Fruit fly (Drosophila melanogaster): ENCODE results near the gene CG10802.
A peak's percentile ranks its signal among the peaks of the same experiment; 100 is the strongest.

Gene CG10802

dm6 chrX:3476009-3476408 is 6.8 kb upstream of the CG10802 start:
- no peak for TF ChIP-seq N (GFP tag; optimal IDR thresholded peaks at IDR 0.05)
- peak; percentile 49 for TF ChIP-seq ey (GFP tag; optimal IDR thresholded peaks at IDR 0.05)
- peak; percentile 49 for TF ChIP-seq HLH106 (tag; optimal IDR thresholded peaks at IDR 0.05)
- TF ChIP-seq sage (GFP tag; optimal IDR thresholded peaks at IDR 0.05), result peak; percentile 23
- TF ChIP-seq Dfd (GFP tag; optimal IDR thresholded peaks at IDR 0.05), result no peak
- TF ChIP-seq Hnf4 (GFP tag; optimal IDR thresholded peaks at IDR 0.05), result peak; percentile 56
- TF ChIP-seq Vsx2 (GFP tag; optimal IDR thresholded peaks at IDR 0.05; ENCODE audit: partially characterized antibody), result no peak
- TF ChIP-seq tai (GFP tag; optimal IDR thresholded peaks at IDR 0.05), result no peak
- TF ChIP-seq br (GFP tag; optimal IDR thresholded peaks at IDR 0.05), result peak; percentile 31
- peak in 1 of 2 experiments; percentile 69 for TF ChIP-seq foxo (GFP tag; optimal IDR thresholded peaks at IDR 0.05)
- TF ChIP-seq Hr78 (GFP tag; optimal IDR thresholded peaks at IDR 0.05), result no peak
- peak; percentile 63 for TF ChIP-seq Sp1 (GFP tag; optimal IDR thresholded peaks at IDR 0.05)
- no peak for TF ChIP-seq GATAd (GFP tag; optimal IDR thresholded peaks at IDR 0.05)
- no peak for TF ChIP-seq dl (GFP tag; optimal IDR thresholded peaks at IDR 0.05; ENCODE audit: insufficient read depth in 1 of 2, partially characterized antibody in 2 of 2)
- TF ChIP-seq psq (GFP tag; optimal IDR thresholded peaks at IDR 0.05), result peak; percentile 25
- peak; percentile 57 for TF ChIP-seq fru (GFP tag; optimal IDR thresholded peaks at IDR 0.05)
- no peak for TF ChIP-seq Rel (GFP tag; optimal IDR thresholded peaks at IDR 0.05)
- TF ChIP-seq Rel (tag; optimal IDR thresholded peaks at IDR 0.05), result no peak
- no peak for TF ChIP-seq CrebA (GFP tag; optimal IDR thresholded peaks at IDR 0.05; ENCODE audit: borderline replicate concordance)
- TF ChIP-seq CG9705 (GFP tag; optimal IDR thresholded peaks at IDR 0.05), result no peak
- TF ChIP-seq dmrt93B (GFP tag; optimal IDR thresholded peaks at IDR 0.05), result peak; percentile 22
- no peak for TF ChIP-seq jim (GFP tag; optimal IDR thresholded peaks at IDR 0.05)
- TF ChIP-seq woc (GFP tag; optimal IDR thresholded peaks at IDR 0.05), result peak; percentile 31
- peak; percentile 55 for TF ChIP-seq rgr (GFP tag; optimal IDR thresholded peaks at IDR 0.05)
- TF ChIP-seq pan (optimal IDR thresholded peaks at IDR 0.05), result no peak
- TF ChIP-seq OdsH (GFP tag; optimal IDR thresholded peaks at IDR 0.05), result peak; percentile 27
- no peak for TF ChIP-seq Jra (GFP tag; optimal IDR thresholded peaks at IDR 0.05)
- TF ChIP-seq Mio (GFP tag; optimal IDR thresholded peaks at IDR 0.05), result no peak
- TF ChIP-seq brk (GFP tag; optimal IDR thresholded peaks at IDR 0.05), result no peak
- no peak for TF ChIP-seq Myc (optimal IDR thresholded peaks at IDR 0.05)
- TF ChIP-seq Abd-B (GFP tag; optimal IDR thresholded peaks at IDR 0.05), result no peak
- no peak for TF ChIP-seq lola (GFP tag; optimal IDR thresholded peaks at IDR 0.05)
- TF ChIP-seq h (GFP tag; optimal IDR thresholded peaks at IDR 0.05), result peak; percentile 69

- no peak for TF ChIP-seq jim (GFP tag; optimal IDR thresholded peaks at IDR 0.05)
- TF ChIP-seq sage (GFP tag; optimal IDR thresholded peaks at IDR 0.05), result no peak
- peak; percentile 60 for TF ChIP-seq Myc (optimal IDR thresholded peaks at IDR 0.05)
- TF ChIP-seq pan (optimal IDR thresholded peaks at IDR 0.05), result no peak
These were observed 1.7 kb upstream of the CG10802 start for dm6 chrX:3481034-3481433.

- TF ChIP-seq sv (GFP tag; optimal IDR thresholded peaks at IDR 0.05) (no peak), fru (GFP tag; optimal IDR thresholded peaks at IDR 0.05) (no peak), Jra (GFP tag; optimal IDR thresholded peaks at IDR 0.05) (peak; percentile 27), psq (GFP tag; optimal IDR thresholded peaks at IDR 0.05) (peak; percentile 4), Vsx2 (GFP tag; optimal IDR thresholded peaks at IDR 0.05; ENCODE audit: partially characterized antibody) (peak; percentile 2), Rel (GFP tag; optimal IDR thresholded peaks at IDR 0.05) (no peak), Rel (tag; optimal IDR thresholded peaks at IDR 0.05) (no peak), Sp1 (GFP tag; optimal IDR thresholded peaks at IDR 0.05) (no peak), h (GFP tag; optimal IDR thresholded peaks at IDR 0.05) (no peak), Hnf4 (GFP tag; optimal IDR thresholded peaks at IDR 0.05) (peak; percentile 51), tai (GFP tag; optimal IDR thresholded peaks at IDR 0.05) (peak; percentile 68), sage (GFP tag; optimal IDR thresholded peaks at IDR 0.05) (no peak), pan (optimal IDR thresholded peaks at IDR 0.05) (no peak), CG32264 (GFP tag; optimal IDR thresholded peaks at IDR 0.05) (no peak), Hr83 (GFP tag; optimal IDR thresholded peaks at IDR 0.05; ENCODE audit: poor library complexity, severe bottlenecking) (no peak), foxo (GFP tag; optimal IDR thresholded peaks at IDR 0.05) (peak in 1 of 2 experiments; percentile 14), brk (GFP tag; optimal IDR thresholded peaks at IDR 0.05) (peak; percentile 9), Abd-B (GFP tag; optimal IDR thresholded peaks at IDR 0.05) (no peak), Myc (optimal IDR thresholded peaks at IDR 0.05) (no peak), OdsH (GFP tag; optimal IDR thresholded peaks at IDR 0.05) (no peak), CG9705 (GFP tag; optimal IDR thresholded peaks at IDR 0.05) (no peak), HLH106 (tag; optimal IDR thresholded peaks at IDR 0.05) (no peak)
These were observed 2.5 kb downstream of the CG10802 start, which contains the start of the genes CG14270 and CG10803 for dm6 chrX:3485304-3485703. CG14270 (minus strand) TSS chrX:3485378. CG10803 (plus strand) TSS chrX:3485650.
